Worm (Caenorhabditis elegans) whole organism, midembryonic: ENCODE measurements around the gene fbxb-50.

Source experiments
- T22C8.4 ChIP-seq: fragments of 200-800 bp; sonication (Bioruptor generic); IDR thresholded peaks from 2 replicates; pipeline ENCODE4 v1.3.6; 2022; ENCODE audit warnings: missing genetic modification characterization, missing compliant biosample characterization
- cog-1 ChIP-seq: sonication (generic microtip); optimal IDR thresholded peaks from 2 replicates; lab custom pipeline; 2016; ENCODE audit warnings: missing genetic modification characterization, missing compliant biosample characterization
- flt-1 ChIP-seq: fragments of 200-800 bp; sonication (Bioruptor generic); IDR thresholded peaks from 2 replicates; pipeline ENCODE4 v1.3.6; 2022; ENCODE audit warnings: missing genetic modification characterization, missing compliant biosample characterization
- klf-2 ChIP-seq: fragments of 200-800 bp; sonication (Bioruptor generic); conservative IDR thresholded peaks from 2 replicates; pipeline ENCODE4 v1.3.6; 2022; ENCODE audit warnings: missing genetic modification reagents, missing genetic modification characterization, missing compliant biosample characterization
- med-1 ChIP-seq: sonication (generic microtip); optimal IDR thresholded peaks from 2 replicates; lab custom pipeline; 2017; ENCODE audit warnings: missing genetic modification characterization, mild to moderate bottlenecking, missing compliant biosample characterization, antibody characterized with exemption, missing genetic modification reagents; ENCODE audit not compliant: insufficient read depth
- ref-1 ChIP-seq: fragments of 200-800 bp; sonication (Bioruptor generic); conservative IDR thresholded peaks from 2 replicates; pipeline ENCODE4 v1.3.6; 2022; ENCODE audit warnings: missing genetic modification reagents, missing genetic modification characterization, missing compliant biosample characterization
- tab-1 ChIP-seq: fragments of 200-800 bp; sonication (Bioruptor generic); IDR thresholded peaks from 2 replicates; pipeline ENCODE4 v1.3.6; 2022; ENCODE audit warnings: missing genetic modification characterization, missing compliant biosample characterization
- ztf-23 ChIP-seq: fragments of 200-800 bp; sonication (Bioruptor generic); IDR thresholded peaks from 2 replicates; pipeline ENCODE4 v1.3.6; 2022; ENCODE audit warnings: missing genetic modification reagents, missing genetic modification characterization, missing compliant biosample characterization
- ztf-29 ChIP-seq: fragments of 200-800 bp; sonication (Bioruptor generic); IDR thresholded peaks from 2 replicates; pipeline ENCODE4 v1.3.6; 2022; ENCODE audit warnings: missing genetic modification reagents, missing genetic modification characterization, missing compliant biosample characterization

- no peak for TF ChIP-seq ztf-29
- no peak for TF ChIP-seq med-1 (GFP tag; lab: Kevin White, UChicago)
- TF ChIP-seq T22C8.4 (GFP tag; lab: Robert Waterston, UW) = no peak
- TF ChIP-seq ref-1 (GFP tag; lab: Robert Waterston, UW) = no peak
- no peak for TF ChIP-seq ztf-23
- no peak for TF ChIP-seq flt-1 (GFP tag; lab: Robert Waterston, UW)
- TF ChIP-seq cog-1 (tag; lab: Kevin White, UChicago) = no peak
- no peak for TF ChIP-seq klf-2 (GFP tag; lab: Robert Waterston, UW)
- TF ChIP-seq tab-1 = no peak
Observed at ce11 chrII:1571032-1571431, 14.8 kb downstream of the fbxb-50 start, which contains the start of gene fbxb-46.
